Worm (Caenorhabditis elegans): ENCODE measurements around the gene dpy-20.

Gene dpy-20

DNA sequence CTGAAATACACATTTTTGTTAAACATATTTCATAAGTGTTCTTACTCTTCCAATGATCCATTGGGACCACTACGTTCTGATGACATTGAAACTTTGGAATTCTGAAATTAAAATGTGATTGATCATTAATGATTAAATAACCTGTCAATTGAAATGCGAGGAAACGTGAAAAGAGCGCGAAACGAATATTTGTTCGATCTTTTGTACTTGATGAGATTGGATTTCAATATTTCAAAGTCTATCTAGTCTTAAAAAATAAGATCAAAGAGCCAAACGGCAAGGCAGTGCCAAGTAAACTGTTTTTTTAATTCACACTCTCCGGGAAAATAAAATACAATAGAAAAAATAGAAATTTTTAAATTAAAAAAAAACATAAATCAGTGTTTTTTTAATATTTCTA is 18.7 kb downstream of the dpy-20 start, which contains the start of gene ZK792.4:
ZK792.4 (minus strand) TSS at position 101 of the 400 bp plus-strand sequence.
- TF ChIP-seq tra-4 (tag; optimal IDR thresholded peaks at IDR 0.05) (no peak), hnd-1 (tag; optimal IDR thresholded peaks at IDR 0.05) (no peak), hmbx-1 (tag; optimal IDR thresholded peaks at IDR 0.05) (no peak)

- TF ChIP-seq ets-7 (tag; optimal IDR thresholded peaks at IDR 0.05), result no peak
- no peak for TF ChIP-seq flt-1 (GFP tag; IDR thresholded peaks at IDR 0.05)
- no peak for TF ChIP-seq scrt-1 (GFP tag; IDR thresholded peaks at IDR 0.05)
- no peak for TF ChIP-seq ama-1 (optimal IDR thresholded peaks at IDR 0.05)
- no peak for TF ChIP-seq hmbx-1 (tag; optimal IDR thresholded peaks at IDR 0.05)
- TF ChIP-seq aly-1 (tag; optimal IDR thresholded peaks at IDR 0.05), result no peak
These were observed 24.6 kb downstream of the dpy-20 start, which contains the start of gene inx-9 for ce11 chrIV:11676054-11676453. Gene inx-9 (plus strand): TSS chrIV:11676354.

DNA sequence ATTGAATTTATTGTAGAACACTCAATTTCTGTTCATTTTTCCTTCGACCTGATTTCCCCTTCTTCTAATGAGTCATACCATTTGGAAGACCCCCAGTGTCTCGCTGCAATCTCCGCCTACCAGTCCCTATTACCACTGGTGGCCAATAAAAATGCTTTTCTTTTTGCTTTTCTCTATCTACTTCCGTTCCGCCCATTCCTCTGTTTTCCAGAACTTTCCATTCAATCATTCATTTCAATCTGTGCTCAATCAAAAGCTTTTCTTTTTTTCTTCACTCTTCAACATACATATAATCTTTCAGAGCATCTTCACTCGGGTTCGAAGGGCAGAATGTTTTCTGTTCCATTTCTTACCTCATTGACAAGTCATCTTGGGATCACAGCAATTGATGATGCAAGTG is 27.1 kb downstream of the dpy-20 start, which contains the start of gene inx-8:
inx-8 (plus strand) TSS at position 301 of the 400 bp plus-strand sequence.
- TF ChIP-seq tra-4 (tag; optimal IDR thresholded peaks at IDR 0.05) (no peak), flt-1 (GFP tag; IDR thresholded peaks at IDR 0.05) (no peak), B0310.2 (tag; optimal IDR thresholded peaks at IDR 0.05) (no peak), hnd-1 (tag; optimal IDR thresholded peaks at IDR 0.05) (no peak), pes-1 (GFP tag; IDR thresholded peaks at IDR 0.05) (no peak), aly-1 (tag; optimal IDR thresholded peaks at IDR 0.05) (no peak), tbx-11 (GFP tag; IDR thresholded peaks at IDR 0.05) (no peak), sea-1 (GFP tag; conservative IDR thresholded peaks at IDR 0.05) (no peak), ets-7 (tag; optimal IDR thresholded peaks at IDR 0.05) (no peak), hmbx-1 (tag; optimal IDR thresholded peaks at IDR 0.05) (no peak), ceh-36 (tag; optimal IDR thresholded peaks at IDR 0.05) (no peak), tbx-37 (GFP tag; conservative IDR thresholded peaks at IDR 0.05) (no peak), ceh-13 (GFP tag; optimal IDR thresholded peaks at IDR 0.05) (no peak), ama-1 (optimal IDR thresholded peaks at IDR 0.05) (no peak), scrt-1 (GFP tag; IDR thresholded peaks at IDR 0.05) (no peak), hmg-4 (GFP tag; optimal IDR thresholded peaks at IDR 0.05) (no peak), F13C5.2 (tag; optimal IDR thresholded peaks at IDR 0.05) (no peak)

DNA sequence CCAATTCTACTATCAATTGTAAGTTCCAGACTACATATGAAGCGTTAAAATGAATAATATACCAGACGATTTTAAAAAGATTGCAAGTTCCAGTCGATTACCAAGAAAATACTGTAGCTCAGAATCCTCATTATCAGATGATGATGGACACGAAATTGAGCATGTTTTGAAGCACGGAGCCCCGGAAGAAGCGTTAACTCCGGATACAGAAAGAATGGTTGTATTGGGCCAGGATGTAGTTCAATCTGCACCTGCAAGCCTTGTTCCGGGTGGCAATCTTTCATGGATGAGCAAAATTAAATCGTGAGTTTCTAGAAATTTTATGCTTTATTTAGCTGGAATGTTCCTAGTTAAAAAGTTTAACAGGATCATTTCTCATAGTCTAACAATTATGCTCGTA is 32.7 kb downstream of the dpy-20 start, which contains the start of gene atg-4.2:
atg-4.2 (plus strand) TSS at position 24 of the 400 bp plus-strand sequence.
- TF ChIP-seq aly-1 (tag; optimal IDR thresholded peaks at IDR 0.05), result no peak
- no peak for TF ChIP-seq hmbx-1 (tag; optimal IDR thresholded peaks at IDR 0.05)
- TF ChIP-seq pes-1 (GFP tag; IDR thresholded peaks at IDR 0.05), result no peak
- no peak for TF ChIP-seq ceh-36 (tag; optimal IDR thresholded peaks at IDR 0.05)
- TF ChIP-seq ets-7 (tag; optimal IDR thresholded peaks at IDR 0.05), result no peak
- TF ChIP-seq hmg-4 (GFP tag; optimal IDR thresholded peaks at IDR 0.05), result no peak
- no peak for TF ChIP-seq hnd-1 (tag; optimal IDR thresholded peaks at IDR 0.05)
- TF ChIP-seq scrt-1 (GFP tag; IDR thresholded peaks at IDR 0.05), result no peak
- TF ChIP-seq flt-1 (GFP tag; IDR thresholded peaks at IDR 0.05), result no peak
- TF ChIP-seq ama-1 (optimal IDR thresholded peaks at IDR 0.05), result no peak

DNA sequence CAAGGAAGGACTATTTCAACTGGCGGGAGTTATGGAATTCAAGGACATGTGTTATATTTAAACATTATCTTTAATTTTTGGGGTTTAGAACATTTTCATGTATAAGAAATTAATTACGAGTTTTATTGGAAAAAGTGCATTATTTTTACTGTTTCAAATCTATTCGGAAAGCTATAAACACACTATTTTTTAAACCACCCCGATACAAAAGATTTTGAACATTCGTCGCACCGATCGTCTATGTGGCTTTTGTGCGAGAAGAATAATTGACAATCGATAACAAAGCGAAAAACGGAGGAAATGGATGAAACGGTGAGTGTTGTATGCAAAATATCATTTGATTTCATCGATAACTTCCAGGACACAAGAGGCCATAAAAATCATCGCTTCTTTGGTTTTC is 35.6 kb downstream of the dpy-20 start, which contains the start of gene ZK809.9:
ZK809.9 (plus strand) TSS at position 301 of the 400 bp plus-strand sequence.
- TF ChIP-seq sea-1 (GFP tag; conservative IDR thresholded peaks at IDR 0.05) (no peak), tra-4 (tag; optimal IDR thresholded peaks at IDR 0.05) (no peak), hmg-4 (GFP tag; optimal IDR thresholded peaks at IDR 0.05) (no peak), ceh-13 (GFP tag; optimal IDR thresholded peaks at IDR 0.05) (no peak), ets-7 (tag; optimal IDR thresholded peaks at IDR 0.05) (no peak), scrt-1 (GFP tag; IDR thresholded peaks at IDR 0.05) (no peak), pes-1 (GFP tag; IDR thresholded peaks at IDR 0.05) (no peak), flt-1 (GFP tag; IDR thresholded peaks at IDR 0.05) (no peak)

DNA sequence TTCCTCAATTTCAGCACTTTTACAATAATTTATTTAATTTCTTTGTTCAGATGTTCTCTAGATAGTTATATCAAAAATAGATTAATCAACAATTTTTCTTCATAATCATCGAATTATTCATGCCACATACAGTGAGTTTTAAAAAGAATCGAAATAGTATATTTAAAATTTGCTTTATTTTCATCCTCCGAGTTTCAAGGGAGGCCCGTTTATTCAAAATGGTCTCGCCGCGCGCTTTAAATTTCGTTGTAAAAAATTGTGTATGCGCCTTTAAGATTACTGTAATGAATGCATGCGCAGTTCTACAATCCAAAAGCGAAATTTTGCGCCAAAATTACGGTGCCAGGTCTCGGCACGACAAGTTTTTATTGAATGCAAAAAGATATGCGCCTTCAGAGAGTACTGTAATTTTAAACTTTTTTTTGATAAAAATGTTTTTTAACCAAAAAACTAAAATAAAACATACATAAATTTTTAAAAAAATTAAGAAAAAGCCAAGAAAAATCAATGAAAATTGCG is 40.8 kb downstream of the dpy-20 start, which contains the start of gene ZK792.1:
ZK792.1 (plus strand) TSS at position 51 of the 519 bp plus-strand sequence.
- TF ChIP-seq ceh-36 (tag; optimal IDR thresholded peaks at IDR 0.05) (no peak), flt-1 (GFP tag; IDR thresholded peaks at IDR 0.05) (no peak), tra-4 (tag; optimal IDR thresholded peaks at IDR 0.05) (no peak)

- TF ChIP-seq flt-1 (GFP tag; IDR thresholded peaks at IDR 0.05) (no peak), ets-7 (tag; optimal IDR thresholded peaks at IDR 0.05) (no peak), hnd-1 (tag; optimal IDR thresholded peaks at IDR 0.05) (no peak), scrt-1 (GFP tag; IDR thresholded peaks at IDR 0.05) (no peak), hmg-4 (GFP tag; optimal IDR thresholded peaks at IDR 0.05) (no peak), hmbx-1 (tag; optimal IDR thresholded peaks at IDR 0.05) (no peak), sea-1 (GFP tag; conservative IDR thresholded peaks at IDR 0.05) (no peak), tbx-11 (GFP tag; IDR thresholded peaks at IDR 0.05) (no peak), tra-4 (tag; optimal IDR thresholded peaks at IDR 0.05) (no peak), tbx-37 (GFP tag; conservative IDR thresholded peaks at IDR 0.05) (no peak), F13C5.2 (tag; optimal IDR thresholded peaks at IDR 0.05) (no peak), aly-1 (tag; optimal IDR thresholded peaks at IDR 0.05) (no peak), pes-1 (GFP tag; IDR thresholded peaks at IDR 0.05) (no peak), ama-1 (optimal IDR thresholded peaks at IDR 0.05) (no peak), B0310.2 (tag; optimal IDR thresholded peaks at IDR 0.05) (no peak), ceh-36 (tag; optimal IDR thresholded peaks at IDR 0.05) (no peak), ceh-13 (GFP tag; optimal IDR thresholded peaks at IDR 0.05) (no peak)
These were observed 44.4 kb downstream of the dpy-20 start, which contains the start of gene ZK809.5 for ce11 chrIV:11656144-11656780. Gene ZK809.5 (plus strand): TSS chrIV:11656730.

- no peak for TF ChIP-seq ceh-36 (tag; optimal IDR thresholded peaks at IDR 0.05)
- TF ChIP-seq sea-1 (GFP tag; conservative IDR thresholded peaks at IDR 0.05), result no peak
- TF ChIP-seq ets-7 (tag; optimal IDR thresholded peaks at IDR 0.05), result no peak
- TF ChIP-seq tbx-37 (GFP tag; conservative IDR thresholded peaks at IDR 0.05), result no peak
- no peak for TF ChIP-seq aly-1 (tag; optimal IDR thresholded peaks at IDR 0.05)
- TF ChIP-seq scrt-1 (GFP tag; IDR thresholded peaks at IDR 0.05), result no peak
- TF ChIP-seq flt-1 (GFP tag; IDR thresholded peaks at IDR 0.05), result no peak
- no peak for TF ChIP-seq hmbx-1 (tag; optimal IDR thresholded peaks at IDR 0.05)
- no peak for TF ChIP-seq tbx-11 (GFP tag; IDR thresholded peaks at IDR 0.05)
- no peak for TF ChIP-seq F13C5.2 (tag; optimal IDR thresholded peaks at IDR 0.05)
- TF ChIP-seq pes-1 (GFP tag; IDR thresholded peaks at IDR 0.05), result no peak
- no peak for TF ChIP-seq tra-4 (tag; optimal IDR thresholded peaks at IDR 0.05)
- no peak for TF ChIP-seq hmg-4 (GFP tag; optimal IDR thresholded peaks at IDR 0.05)
- no peak for TF ChIP-seq B0310.2 (tag; optimal IDR thresholded peaks at IDR 0.05)
- TF ChIP-seq hnd-1 (tag; optimal IDR thresholded peaks at IDR 0.05), result no peak
- no peak for TF ChIP-seq ceh-13 (GFP tag; optimal IDR thresholded peaks at IDR 0.05)
These were observed 45.3 kb downstream of the dpy-20 start, which contains the start of gene ent-1 for ce11 chrIV:11655370-11655769. Gene ent-1 (minus strand): TSS chrIV:11655470.
